Fruit fly (Drosophila melanogaster) whole organism, embryonic: ENCODE results near the gene CG1635.
A peak's percentile ranks its signal among the peaks of the same experiment; 100 is the strongest.

Experiments used
- ATbp ChIP-seq: fragments of 200-800 bp; sonication (Bioruptor generic); optimal IDR thresholded peaks from 2 replicates; lab custom pipeline; 2017; ENCODE audit warnings: missing biosample characterization, mild to moderate bottlenecking, missing genetic modification characterization, missing genetic modification reagents
- Atf3 ChIP-seq: fragments of 200-800 bp; sonication (Bioruptor generic); optimal IDR thresholded peaks from 3 replicates; lab custom pipeline; 2016; ENCODE audit warnings: missing biosample characterization, missing genetic modification characterization
- Awh ChIP-seq: fragments of 200-800 bp; sonication (Bioruptor generic); IDR thresholded peaks from 2 replicates; pipeline ENCODE4, ENCODE4 v1.3.6; 2022; ENCODE audit warnings: missing biosample characterization, missing genetic modification characterization
- Bdp1 ChIP-seq: fragments of 200-800 bp; sonication (Bioruptor generic); optimal IDR thresholded peaks from 3 replicates; lab custom pipeline; 2016; ENCODE audit warnings: missing biosample characterization, missing genetic modification characterization
- CG10543 ChIP-seq: fragments of 200-800 bp; sonication (Bioruptor generic); optimal IDR thresholded peaks from 3 replicates; lab custom pipeline; 2017; ENCODE audit warnings: missing biosample characterization, mild to moderate bottlenecking, missing genetic modification characterization, moderate library complexity
- CG11085 ChIP-seq: fragments of 200-800 bp; sonication (Bioruptor generic); IDR thresholded peaks from 2 replicates; pipeline ENCODE4 v1.3.6; 2022; ENCODE audit warnings: missing biosample characterization, missing genetic modification characterization
- CG11504 ChIP-seq: fragments of 200-800 bp; sonication (Bioruptor generic); optimal IDR thresholded peaks from 3 replicates; lab custom pipeline; 2019; ENCODE audit warnings: missing biosample characterization, mild to moderate bottlenecking, missing genetic modification characterization, moderate library complexity
- CG12071 ChIP-seq: fragments of 200-800 bp; sonication (Bioruptor generic); optimal IDR thresholded peaks from 3 replicates; lab custom pipeline; 2018; ENCODE audit warnings: missing biosample characterization, mild to moderate bottlenecking, missing genetic modification characterization
- CG13123 ChIP-seq: fragments of 200-800 bp; sonication (Bioruptor generic); optimal IDR thresholded peaks from 2 replicates; lab custom pipeline; 2016; ENCODE audit warnings: missing biosample characterization, missing genetic modification characterization
- CG14965 ChIP-seq: fragments of 200-800 bp; sonication (Bioruptor generic); optimal IDR thresholded peaks from 2 replicates; lab custom pipeline; 2016; ENCODE audit warnings: missing biosample characterization, missing genetic modification characterization, borderline replicate concordance
- CG15514 ChIP-seq: fragments of 200-800 bp; sonication (Bioruptor generic); optimal IDR thresholded peaks from 3 replicates; lab custom pipeline; 2017; ENCODE audit warnings: missing biosample characterization, missing genetic modification characterization, mild to moderate bottlenecking, moderate library complexity, missing genetic modification reagents
- CG15601 ChIP-seq: fragments of 200-800 bp; sonication (Bioruptor generic); optimal IDR thresholded peaks from 3 replicates; lab custom pipeline; 2019; ENCODE audit warnings: missing biosample characterization, mild to moderate bottlenecking, missing genetic modification characterization, moderate library complexity
- CG15696 ChIP-seq: fragments of 200-800 bp; sonication (Bioruptor generic); optimal IDR thresholded peaks from 2 replicates; lab custom pipeline; 2019; ENCODE audit warnings: missing biosample characterization, mild to moderate bottlenecking, missing genetic modification characterization, moderate library complexity
- CG18599 ChIP-seq: fragments of 200-800 bp; sonication (Bioruptor generic); optimal IDR thresholded peaks from 3 replicates; lab custom pipeline; 2017; ENCODE audit warnings: missing biosample characterization, missing genetic modification characterization, mild to moderate bottlenecking, moderate library complexity, missing genetic modification reagents
- CG2678 ChIP-seq: fragments of 200-800 bp; sonication (Bioruptor generic); optimal IDR thresholded peaks from 3 replicates; lab custom pipeline; 2019; ENCODE audit warnings: missing biosample characterization, mild to moderate bottlenecking, missing genetic modification characterization, moderate library complexity
- CG3995 ChIP-seq: fragments of 200-800 bp; sonication (Bioruptor generic); optimal IDR thresholded peaks from 3 replicates; lab custom pipeline; 2016; ENCODE audit warnings: missing biosample characterization, missing genetic modification characterization
- CG4328 ChIP-seq: fragments of 200-800 bp; sonication (Bioruptor generic); optimal IDR thresholded peaks from 3 replicates; lab custom pipeline; 2017; ENCODE audit warnings: missing biosample characterization, missing genetic modification reagents, missing genetic modification characterization
- CG4730 ChIP-seq: fragments of 200-800 bp; sonication (Bioruptor generic); IDR thresholded peaks from 2 replicates; pipeline ENCODE4 v1.3.6; 2022; ENCODE audit warnings: missing biosample characterization, missing genetic modification characterization
- CG4820 ChIP-seq: fragments of 200-800 bp; sonication (Bioruptor generic); optimal IDR thresholded peaks from 3 replicates; lab custom pipeline; 2016; ENCODE audit warnings: missing biosample characterization, missing genetic modification characterization
- CG5180 ChIP-seq: fragments of 200-800 bp; sonication (Bioruptor generic); optimal IDR thresholded peaks from 3 replicates; lab custom pipeline; 2017; ENCODE audit warnings: missing biosample characterization, missing genetic modification characterization, mild to moderate bottlenecking, moderate library complexity, missing genetic modification reagents
- CG6765 ChIP-seq: fragments of 200-800 bp; sonication (Bioruptor generic); optimal IDR thresholded peaks from 3 replicates; lab custom pipeline; 2017; ENCODE audit warnings: missing biosample characterization, mild to moderate bottlenecking, missing genetic modification characterization
- CG7372 ChIP-seq: fragments of 200-800 bp; sonication (Bioruptor generic); IDR thresholded peaks from 2 replicates; pipeline ENCODE4 v1.3.6; 2022; ENCODE audit warnings: missing biosample characterization, missing genetic modification characterization
- CG7786 ChIP-seq: fragments of 200-800 bp; sonication (Bioruptor generic); optimal IDR thresholded peaks from 2 replicates; lab custom pipeline; 2016; ENCODE audit warnings: missing biosample characterization, missing genetic modification characterization
- CG8281 ChIP-seq: fragments of 200-800 bp; sonication (Bioruptor generic); optimal IDR thresholded peaks from 2 replicates; lab custom pipeline; 2018; ENCODE audit warnings: missing biosample characterization, mild to moderate bottlenecking, missing genetic modification characterization, moderate library complexity
- CG9609 ChIP-seq: fragments of 200-800 bp; sonication (Bioruptor generic); optimal IDR thresholded peaks from 3 replicates; lab custom pipeline; 2016; ENCODE audit warnings: missing biosample characterization, missing genetic modification characterization
- CG9876 ChIP-seq: fragments of 200-800 bp; sonication (Bioruptor generic); optimal IDR thresholded peaks from 2 replicates; lab custom pipeline; 2016; ENCODE audit warnings: missing biosample characterization, missing genetic modification characterization
- Deaf1 ChIP-seq: fragments of 200-800 bp; optimal IDR thresholded peaks from 3 replicates; lab custom pipeline; 2019; ENCODE audit warnings: missing biosample characterization, mild to moderate bottlenecking, missing genetic modification characterization, moderate library complexity
- Eip74EF ChIP-seq, 2 experiments: fragments of 200-800 bp in 1 of 2; fragments of >200 bp in 1 of 2; sonication (Bioruptor generic) in 1 of 2; optimal IDR thresholded peaks; 2 replicates each; lab custom pipeline; 2017 to 2019; ENCODE audit warnings: missing biosample characterization in 2 of 2, missing genetic modification characterization in 2 of 2, mild to moderate bottlenecking in 1 of 2, moderate library complexity in 1 of 2
- Ets65A ChIP-seq: fragments of 200-800 bp; sonication (Bioruptor generic); peaks from one replicate; lab custom pipeline; 2016; ENCODE audit warnings: missing biosample characterization, missing genetic modification characterization
- Fer1 ChIP-seq: fragments of 200-800 bp; sonication (Bioruptor generic); optimal IDR thresholded peaks from 2 replicates; lab custom pipeline; 2017; ENCODE audit warnings: missing biosample characterization, mild to moderate bottlenecking, missing genetic modification characterization
- Gsc ChIP-seq: fragments of 200-800 bp; sonication (Bioruptor generic); IDR thresholded peaks from 2 replicates; pipeline ENCODE4 v1.3.6; 2022; ENCODE audit warnings: missing biosample characterization, missing genetic modification characterization
- HHEX ChIP-seq: fragments of 200-800 bp; sonication (Bioruptor generic); optimal IDR thresholded peaks from 3 replicates; lab custom pipeline; 2017; ENCODE audit warnings: missing biosample characterization, mild to moderate bottlenecking, missing genetic modification characterization, missing genetic modification reagents
- Jarid2 ChIP-seq: fragments of 200-800 bp; sonication (Bioruptor generic); optimal IDR thresholded peaks from 3 replicates; lab custom pipeline; 2017; ENCODE audit warnings: mild to moderate bottlenecking, missing biosample characterization, missing genetic modification reagents, missing genetic modification characterization
- Mrtf ChIP-seq: fragments of 200-800 bp; sonication (Bioruptor generic); IDR thresholded peaks from 3 replicates; pipeline ENCODE4 v1.3.6; 2022; ENCODE audit warnings: missing biosample characterization, missing genetic modification characterization
- Neu2 ChIP-seq: fragments of 200-800 bp; sonication (Bioruptor generic); optimal IDR thresholded peaks from 3 replicates; lab custom pipeline; 2016; ENCODE audit warnings: missing biosample characterization, missing genetic modification characterization, borderline replicate concordance
- Six4 ChIP-seq: fragments of 200-800 bp; sonication (Bioruptor generic); optimal IDR thresholded peaks from 2 replicates; lab custom pipeline; 2016; ENCODE audit warnings: missing biosample characterization, missing genetic modification characterization
- Sox100B ChIP-seq: fragments of 200-800 bp; sonication (Bioruptor generic); optimal IDR thresholded peaks from 3 replicates; lab custom pipeline; 2018; ENCODE audit warnings: missing biosample characterization, mild to moderate bottlenecking, missing genetic modification characterization
- TFAM ChIP-seq: fragments of 200-800 bp; sonication (Bioruptor generic); optimal IDR thresholded peaks from 2 replicates; lab custom pipeline; 2017; ENCODE audit warnings: missing biosample characterization, missing genetic modification characterization, inconsistent platforms
- Tbp ChIP-seq: fragments of >200 bp; optimal IDR thresholded peaks from 2 replicates; lab custom pipeline; 2018; ENCODE audit warnings: missing biosample characterization, missing genetic modification characterization
- bigmax ChIP-seq: fragments of 200-800 bp; sonication (Bioruptor generic); optimal IDR thresholded peaks from 2 replicates; lab custom pipeline; 2018; ENCODE audit warnings: missing biosample characterization, mild to moderate bottlenecking, missing genetic modification characterization
- dan ChIP-seq: fragments of 200-800 bp; sonication (Bioruptor generic); IDR thresholded peaks from 2 replicates; pipeline ENCODE4 v1.3.6; 2022; ENCODE audit warnings: missing biosample characterization, missing genetic modification characterization
- en ChIP-seq: fragments of 200-800 bp; sonication (Bioruptor generic); optimal IDR thresholded peaks from 2 replicates; lab custom pipeline; 2016; ENCODE audit warnings: missing biosample characterization, missing genetic modification characterization
- ham ChIP-seq: fragments of 200-800 bp; sonication (Bioruptor generic); IDR thresholded peaks from 2 replicates; pipeline ENCODE4 v1.3.6; 2022; ENCODE audit warnings: missing biosample characterization, missing genetic modification characterization
- hkb ChIP-seq, 2 experiments: fragments of 200-800 bp in 1 of 2; fragments of >200 bp in 1 of 2; sonication (Bioruptor generic) in 1 of 2; IDR thresholded peaks in 1 of 2; optimal IDR thresholded peaks in 1 of 2; 2 replicates each; pipeline versions ENCODE4 v1.3.6 to Lab custom; 2017 to 2022; ENCODE audit warnings: missing biosample characterization in 1 of 2, missing genetic modification characterization in 1 of 2
- lmd ChIP-seq: fragments of 200-800 bp; sonication (Bioruptor generic); IDR thresholded peaks from 2 replicates; pipeline ENCODE4 v1.3.6; 2022; ENCODE audit warnings: missing biosample characterization, missing genetic modification characterization
- prd ChIP-seq, 3 experiments: fragments of >200 bp in 2 of 3; fragments of 200-800 bp in 1 of 3; sonication (Bioruptor generic) in 1 of 3; optimal IDR thresholded peaks in 2 of 3; IDR thresholded peaks in 1 of 3; 2 replicates in 2 of 3; 3 replicates in 1 of 3; pipeline versions ENCODE4 v1.3.6 to Lab custom; 2017 to 2022; ENCODE audit warnings: missing biosample characterization in 1 of 3, missing genetic modification characterization in 1 of 3
- sim ChIP-seq: fragments of 200-800 bp; sonication (Bioruptor generic); IDR thresholded peaks from 2 replicates; pipeline ENCODE4 v1.3.6; 2022; ENCODE audit warnings: missing biosample characterization, missing genetic modification characterization
- tgo ChIP-seq: fragments of 200-800 bp; sonication (Bioruptor generic); IDR thresholded peaks from 3 replicates; pipeline ENCODE4 v1.3.6; 2022; ENCODE audit warnings: missing biosample characterization, missing genetic modification characterization
- unc-4 ChIP-seq: fragments of 200-800 bp; sonication (Bioruptor generic); IDR thresholded peaks from 2 replicates; pipeline ENCODE4 v1.3.6; 2022; ENCODE audit warnings: missing biosample characterization, missing genetic modification characterization; ENCODE audit not compliant: partially characterized antibody
- zf30C ChIP-seq: fragments of 200-800 bp; sonication (Bioruptor generic); optimal IDR thresholded peaks from 3 replicates; lab custom pipeline; 2018; ENCODE audit warnings: missing biosample characterization, mild to moderate bottlenecking, missing genetic modification characterization

CG1635 gene

DNA sequence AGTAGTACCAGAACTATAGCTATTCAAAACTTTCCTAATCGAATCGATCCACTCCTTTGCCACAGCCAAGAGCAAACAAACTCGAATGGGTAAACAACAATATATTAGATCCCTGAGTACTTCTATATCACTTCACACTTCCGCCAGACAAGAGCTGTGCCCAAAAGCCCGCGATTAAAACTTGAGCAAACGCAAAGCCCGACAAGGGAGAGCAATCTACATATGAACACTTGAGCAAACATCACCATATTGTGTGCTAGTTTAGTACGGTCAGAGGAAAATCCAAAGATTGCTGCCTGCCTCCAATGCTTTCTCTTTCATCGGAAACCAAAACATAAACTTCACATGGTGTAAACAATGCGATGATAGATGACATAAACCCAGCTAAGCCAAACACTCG lies 15.2 kb downstream of the CG1635 start (continued):
- TF ChIP-seq Gsc (no peak), CG4820 (no peak), TFAM (GFP tag; lab: Kevin White, UChicago) (no peak), unc-4 (no peak), sim (GFP tag; lab: Robert Waterston, UW) (no peak), tgo (GFP tag; lab: Robert Waterston, UW) (no peak), lmd (GFP tag; lab: Robert Waterston, UW) (no peak), CG7786 (GFP tag; lab: Kevin White, UChicago) (no peak), prd (optimal IDR thresholded peaks at IDR 0.05; lab: Kevin White, UChicago) (no peak), prd (GFP tag; IDR thresholded peaks at IDR 0.05; lab: Robert Waterston, UW) (no peak), bigmax (GFP tag; lab: Kevin White, UChicago) (no peak), CG3995 (GFP tag; lab: Kevin White, UChicago) (no peak), Jarid2 (GFP tag; lab: Kevin White, UChicago) (no peak), Deaf1 (no peak), CG11504 (tag; lab: Kevin White, UChicago) (no peak), CG5180 (GFP tag; lab: Kevin White, UChicago) (no peak), CG12071 (GFP tag; lab: Kevin White, UChicago) (no peak), CG6765 (GFP tag; lab: Kevin White, UChicago) (no peak), CG8281 (no peak), Fer1 (peak; percentile 49), CG18599 (GFP tag; lab: Kevin White, UChicago) (peak; percentile 59), Awh (GFP tag; lab: Robert Waterston, UW) (no peak), hkb (optimal IDR thresholded peaks at IDR 0.05; lab: Kevin White, UChicago) (no peak), hkb (GFP tag; IDR thresholded peaks at IDR 0.05; lab: Robert Waterston, UW) (no peak), Atf3 (no peak), Sox100B (peak; percentile 16), Bdp1 (GFP tag; lab: Kevin White, UChicago) (no peak), CG10543 (GFP tag; lab: Kevin White, UChicago) (peak; percentile 59), CG15601 (peak; percentile 32), Ets65A (GFP tag; lab: Kevin White, UChicago) (no peak), CG2678 (peak; percentile 35), CG15696 (tag; lab: Kevin White, UChicago) (no peak), ham (GFP tag; lab: Robert Waterston, UW) (no peak), Tbp (no peak), ATbp (peak; percentile 61), CG4730 (GFP tag; lab: Robert Waterston, UW) (no peak), Neu2 (GFP tag; lab: Kevin White, UChicago) (no peak), Six4 (GFP tag; lab: Kevin White, UChicago) (no peak), CG14965 (GFP tag; lab: Kevin White, UChicago) (no peak), CG11085 (GFP tag; lab: Robert Waterston, UW) (no peak), Mrtf (GFP tag; lab: Robert Waterston, UW) (no peak), CG7372 (no peak), dan (no peak), en (GFP tag; lab: Kevin White, UChicago) (no peak), CG15514 (GFP tag; lab: Kevin White, UChicago) (peak; percentile 17), zf30C (no peak), Eip74EF (GFP tag; optimal IDR thresholded peaks at IDR 0.05; lab: Kevin White, UChicago) (peak in 1 of 2 experiments; percentile 34), CG9609 (GFP tag; lab: Kevin White, UChicago) (no peak), CG4328 (GFP tag; lab: Kevin White, UChicago) (no peak), HHEX (GFP tag; lab: Kevin White, UChicago) (no peak), CG13123 (GFP tag; lab: Kevin White, UChicago) (no peak), CG9876 (GFP tag; lab: Kevin White, UChicago) (no peak)
